5 worm cellular contexts compared by ENCODE assay signal in genomic region chrIV:2993278-2993899, ce11.
TF ChIP-seq lines count a peak whose summit lies in the region.

No protein-coding gene starts in this region.

TF ChIP-seq in whole organism, L1 larva, 84 proteins besides CTCF, POLR2A, EP300 and RAD21 (continues in another document):
- TF ChIP-seq fos-1 (tag; optimal IDR thresholded peaks at IDR 0.05; lab: Kevin White, UChicago) = no peak
- TF ChIP-seq skn-1 (tag; optimal IDR thresholded peaks at IDR 0.05; lab: Kevin White, UChicago) = peak; percentile 50
- TF ChIP-seq nhr-85 (tag; lab: Kevin White, UChicago) = peak; percentile 73
- TF ChIP-seq ceh-90 (tag; optimal IDR thresholded peaks at IDR 0.05; lab: Kevin White, UChicago) = no peak
- TF ChIP-seq C16A3.4 (tag; optimal IDR thresholded peaks at IDR 0.05; lab: Kevin White, UChicago) = no peak
- no peak for TF ChIP-seq jun-1 (tag; optimal IDR thresholded peaks at IDR 0.05; lab: Kevin White, UChicago)
- no peak for TF ChIP-seq nhr-11 (tag; optimal IDR thresholded peaks at IDR 0.05; lab: Kevin White, UChicago)
- TF ChIP-seq nhr-84 (tag; optimal IDR thresholded peaks at IDR 0.05; lab: Kevin White, UChicago) = no peak
- TF ChIP-seq lin-15B (tag; optimal IDR thresholded peaks at IDR 0.05; lab: Kevin White, UChicago) = no peak
- TF ChIP-seq zip-4 (GFP tag; optimal IDR thresholded peaks at IDR 0.05; lab: Kevin White, UChicago) = peak; percentile 23
- TF ChIP-seq nhr-71 (tag; optimal IDR thresholded peaks at IDR 0.05; lab: Kevin White, UChicago) = peak; percentile 70
- peak; percentile 48 for TF ChIP-seq snu-23 (GFP tag; optimal IDR thresholded peaks at IDR 0.05; lab: Kevin White, UChicago)
- TF ChIP-seq hpl-2 (GFP tag; optimal IDR thresholded peaks at IDR 0.05; lab: Kevin White, UChicago) = no peak
- no peak for TF ChIP-seq unc-62 (GFP tag; optimal IDR thresholded peaks at IDR 0.05; lab: Kevin White, UChicago)
- TF ChIP-seq lin-13 (GFP tag; optimal IDR thresholded peaks at IDR 0.05; lab: Kevin White, UChicago) = peak; percentile 28
- peak; percentile 50 for TF ChIP-seq mab-9 (GFP tag; IDR thresholded peaks at IDR 0.05; lab: Robert Waterston, UW)
- peak in 1 of 2 experiments; percentile 43 for TF ChIP-seq mdl-1 (tag; optimal IDR thresholded peaks at IDR 0.05; lab: Kevin White, UChicago)
- TF ChIP-seq egl-27 (tag; optimal IDR thresholded peaks at IDR 0.05; lab: Kevin White, UChicago) = no peak
- TF ChIP-seq nhr-12 (tag; optimal IDR thresholded peaks at IDR 0.05; lab: Kevin White, UChicago) = no peak

TF ChIP-seq in whole organism, L3 larva, 47 proteins besides CTCF, POLR2A, EP300 and RAD21:
- peak; percentile 36 for TF ChIP-seq mdl-1 (tag; optimal IDR thresholded peaks at IDR 0.05; lab: Kevin White, UChicago)
- no peak for TF ChIP-seq nhr-11 (tag; optimal IDR thresholded peaks at IDR 0.05; lab: Kevin White, UChicago)
- peak; percentile 21 for TF ChIP-seq pha-4 (tag; optimal IDR thresholded peaks at IDR 0.05; lab: Kevin White, UChicago)
- TF ChIP-seq sea-2 (GFP tag; optimal IDR thresholded peaks at IDR 0.05; lab: Kevin White, UChicago) = no peak
- TF ChIP-seq unc-62 (GFP tag; optimal IDR thresholded peaks at IDR 0.05; lab: Kevin White, UChicago) = peak; percentile 0
- peak; percentile 82 for TF ChIP-seq nfya-1 (tag; optimal IDR thresholded peaks at IDR 0.05; lab: Kevin White, UChicago; ENCODE audit: insufficient read depth)
- TF ChIP-seq nhr-43 (tag; optimal IDR thresholded peaks at IDR 0.05; lab: Kevin White, UChicago; ENCODE audit: poor library complexity, severe bottlenecking) = no peak
- no peak for TF ChIP-seq jun-1 (tag; optimal IDR thresholded peaks at IDR 0.05; lab: Kevin White, UChicago)
- peak; percentile 24 for TF ChIP-seq fkh-10 (GFP tag; optimal IDR thresholded peaks at IDR 0.05; lab: Kevin White, UChicago)
- TF ChIP-seq ceh-28 (tag; optimal IDR thresholded peaks at IDR 0.05; lab: Kevin White, UChicago) = no peak
- TF ChIP-seq zag-1 (tag; optimal IDR thresholded peaks at IDR 0.05; lab: Kevin White, UChicago) = peak; percentile 60
- TF ChIP-seq tbx-2 (tag; optimal IDR thresholded peaks at IDR 0.05; lab: Kevin White, UChicago) = no peak
- TF ChIP-seq ceh-82 (tag; optimal IDR thresholded peaks at IDR 0.05; lab: Kevin White, UChicago) = peak; percentile 0
- peak; percentile 40 for TF ChIP-seq nhr-25 (tag; optimal IDR thresholded peaks at IDR 0.05; lab: Kevin White, UChicago)
- peak; percentile 93 for TF ChIP-seq hmg-11 (tag; optimal IDR thresholded peaks at IDR 0.05; lab: Kevin White, UChicago)
- peak; percentile 61 for TF ChIP-seq lsy-12 (tag; optimal IDR thresholded peaks at IDR 0.05; lab: Kevin White, UChicago)
- peak; percentile 11 for TF ChIP-seq skn-1 (tag; optimal IDR thresholded peaks at IDR 0.05; lab: Kevin White, UChicago)

TF ChIP-seq in whole organism, early embryonic, 17 proteins besides CTCF, POLR2A, EP300 and RAD21:
- no peak for TF ChIP-seq ceh-36 (tag; optimal IDR thresholded peaks at IDR 0.05; lab: Kevin White, UChicago)
- no peak for TF ChIP-seq aly-1 (tag; optimal IDR thresholded peaks at IDR 0.05; lab: Kevin White, UChicago)
- TF ChIP-seq scrt-1 (GFP tag; IDR thresholded peaks at IDR 0.05; lab: Robert Waterston, UW) = no peak
- no peak for TF ChIP-seq tra-4 (tag; optimal IDR thresholded peaks at IDR 0.05; lab: Kevin White, UChicago)
- peak; percentile 78 for TF ChIP-seq hmg-4 (GFP tag; optimal IDR thresholded peaks at IDR 0.05; lab: Kevin White, UChicago)
- no peak for TF ChIP-seq ceh-13 (GFP tag; optimal IDR thresholded peaks at IDR 0.05; lab: Kevin White, UChicago)
- no peak for TF ChIP-seq flt-1 (GFP tag; IDR thresholded peaks at IDR 0.05; lab: Robert Waterston, UW)
- peak; percentile 41 for TF ChIP-seq F13C5.2 (tag; optimal IDR thresholded peaks at IDR 0.05; lab: Kevin White, UChicago)
- no peak for TF ChIP-seq B0310.2 (tag; optimal IDR thresholded peaks at IDR 0.05; lab: Kevin White, UChicago)

TF ChIP-seq in whole organism, midembryonic, 9 proteins besides CTCF, POLR2A, EP300 and RAD21:
- no peak for TF ChIP-seq klf-2 (GFP tag; conservative IDR thresholded peaks at IDR 0.05; lab: Robert Waterston, UW)
- 0 out of 2 replicates have a peak, but pooled peaks have one; percentile 35 for TF ChIP-seq tab-1 (GFP tag; IDR thresholded peaks at IDR 0.05; lab: Robert Waterston, UW)
- peak; percentile 50; the same call in 1 of the 2 replicates for TF ChIP-seq flt-1 (GFP tag; IDR thresholded peaks at IDR 0.05; lab: Robert Waterston, UW)
- TF ChIP-seq cog-1 (tag; optimal IDR thresholded peaks at IDR 0.05; lab: Kevin White, UChicago) = peak; percentile 74

TF ChIP-seq in whole organism, young adult, 124 proteins besides CTCF, POLR2A, EP300 and RAD21 (continues in another document):
- peak; percentile 92 for TF ChIP-seq madf-10 (tag; optimal IDR thresholded peaks at IDR 0.05; lab: Kevin White, UChicago)
- no peak for TF ChIP-seq die-1 (tag; optimal IDR thresholded peaks at IDR 0.05; lab: Kevin White, UChicago)
- TF ChIP-seq bed-1 (GFP tag; IDR thresholded peaks at IDR 0.05; lab: Robert Waterston, UW) = no peak
- TF ChIP-seq K11D2.4 (GFP tag; IDR thresholded peaks at IDR 0.05; lab: Robert Waterston, UW) = peak; percentile 9; the same call in 1 of the 2 replicates
- TF ChIP-seq lsl-1 (GFP tag; optimal IDR thresholded peaks at IDR 0.05; lab: Kevin White, UChicago) = no peak
- TF ChIP-seq xnd-1 (tag; optimal IDR thresholded peaks at IDR 0.05; lab: Kevin White, UChicago) = no peak
- TF ChIP-seq F10E7.11 (tag; optimal IDR thresholded peaks at IDR 0.05; lab: Kevin White, UChicago) = no peak
- no peak for TF ChIP-seq lin-40 (tag; optimal IDR thresholded peaks at IDR 0.05; lab: Kevin White, UChicago)
- TF ChIP-seq F52B5.7 (tag; optimal IDR thresholded peaks at IDR 0.05; lab: Kevin White, UChicago) = peak; percentile 6
- no peak for TF ChIP-seq hmg-20 (GFP tag; IDR thresholded peaks at IDR 0.05; lab: Robert Waterston, UW)
- peak; percentile 56 for TF ChIP-seq mcd-1 (GFP tag; IDR thresholded peaks at IDR 0.05; lab: Robert Waterston, UW)
- TF ChIP-seq hmg-1.2 (GFP tag; IDR thresholded peaks at IDR 0.05; lab: Robert Waterston, UW) = peak; percentile 64
- no peak for TF ChIP-seq let-607 (tag; optimal IDR thresholded peaks at IDR 0.05; lab: Kevin White, UChicago)
- no peak for TF ChIP-seq lir-1 (GFP tag; conservative IDR thresholded peaks at IDR 0.05; lab: Robert Waterston, UW)
- peak; percentile 37 for TF ChIP-seq zim-3 (tag; optimal IDR thresholded peaks at IDR 0.05; lab: Kevin White, UChicago)
- no peak for TF ChIP-seq egl-44 (GFP tag; IDR thresholded peaks at IDR 0.05; lab: Robert Waterston, UW)
- TF ChIP-seq F22D6.2 (tag; optimal IDR thresholded peaks at IDR 0.05; lab: Kevin White, UChicago) = no peak
- TF ChIP-seq hrde-1 (tag; optimal IDR thresholded peaks at IDR 0.05; lab: Kevin White, UChicago; ENCODE audit: borderline replicate concordance) = no peak
- no peak for TF ChIP-seq him-1 (tag; optimal IDR thresholded peaks at IDR 0.05; lab: Kevin White, UChicago)
- no peak for TF ChIP-seq C06A6.2 (GFP tag; conservative IDR thresholded peaks at IDR 0.05; lab: Robert Waterston, UW)
- TF ChIP-seq fkh-3 (tag; optimal IDR thresholded peaks at IDR 0.05; lab: Kevin White, UChicago) = no peak
- TF ChIP-seq sea-2 (GFP tag; IDR thresholded peaks at IDR 0.05; lab: Robert Waterston, UW) = no peak
- TF ChIP-seq nfyb-1 (GFP tag; IDR thresholded peaks at IDR 0.05; lab: Robert Waterston, UW) = 0 out of 2 replicates have a peak, but pooled peaks have one; percentile 61
- TF ChIP-seq Y53G8AR.9 (GFP tag; conservative IDR thresholded peaks at IDR 0.05; lab: Robert Waterston, UW) = no peak
- TF ChIP-seq Y53F4B.3 (GFP tag; IDR thresholded peaks at IDR 0.05; lab: Robert Waterston, UW) = no peak
- no peak for TF ChIP-seq ceh-91 (GFP tag; IDR thresholded peaks at IDR 0.05; lab: Robert Waterston, UW)
- TF ChIP-seq gei-17 (GFP tag; optimal IDR thresholded peaks at IDR 0.05; lab: Kevin White, UChicago) = no peak
- no peak for TF ChIP-seq tlf-1 (GFP tag; optimal IDR thresholded peaks at IDR 0.05; lab: Kevin White, UChicago)
- no peak for TF ChIP-seq ama-1 (optimal IDR thresholded peaks at IDR 0.05; lab: Kevin White, UChicago)
- TF ChIP-seq ama-1 (GFP tag; optimal IDR thresholded peaks at IDR 0.05; lab: Kevin White, UChicago) = peak in 1 of 2 experiments; percentile 6
- no peak for TF ChIP-seq nhr-120 (GFP tag; IDR thresholded peaks at IDR 0.05; lab: Robert Waterston, UW)
- TF ChIP-seq Y67H2A.10 (GFP tag; conservative IDR thresholded peaks at IDR 0.05; lab: Robert Waterston, UW) = no peak
- TF ChIP-seq Y79H2A.3 (GFP tag; conservative IDR thresholded peaks at IDR 0.05; lab: Robert Waterston, UW) = no peak
- TF ChIP-seq lin-35 (GFP tag; optimal IDR thresholded peaks at IDR 0.05; lab: Kevin White, UChicago) = no peak
- TF ChIP-seq mes-4 (tag; optimal IDR thresholded peaks at IDR 0.05; lab: Kevin White, UChicago) = no peak
- TF ChIP-seq ets-4 (GFP tag; optimal IDR thresholded peaks at IDR 0.05; lab: Kevin White, UChicago) = no peak
- TF ChIP-seq aptf-3 (GFP tag; IDR thresholded peaks at IDR 0.05; lab: Robert Waterston, UW) = no peak
- TF ChIP-seq F55B11.4 (tag; optimal IDR thresholded peaks at IDR 0.05; lab: Kevin White, UChicago; ENCODE audit: borderline replicate concordance, insufficient read depth) = no peak
- TF ChIP-seq snpc-1.1 (tag; optimal IDR thresholded peaks at IDR 0.05; lab: Kevin White, UChicago; ENCODE audit: insufficient read depth) = no peak
- no peak for TF ChIP-seq attf-6 (GFP tag; IDR thresholded peaks at IDR 0.05; lab: Robert Waterston, UW)
- TF ChIP-seq tbx-9 (tag; optimal IDR thresholded peaks at IDR 0.05; lab: Kevin White, UChicago; ENCODE audit: borderline replicate concordance) = no peak
- no peak for TF ChIP-seq nhr-179 (tag; optimal IDR thresholded peaks at IDR 0.05; lab: Kevin White, UChicago)
- TF ChIP-seq dpff-1 (tag; optimal IDR thresholded peaks at IDR 0.05; lab: Kevin White, UChicago) = no peak
- peak; percentile 49 for TF ChIP-seq B0336.3 (GFP tag; IDR thresholded peaks at IDR 0.05; lab: Robert Waterston, UW)
- no peak for TF ChIP-seq madf-6 (GFP tag; IDR thresholded peaks at IDR 0.05; lab: Robert Waterston, UW)
- no peak for TF ChIP-seq nfya-1 (tag; optimal IDR thresholded peaks at IDR 0.05; lab: Kevin White, UChicago; ENCODE audit: borderline replicate concordance, insufficient read depth)
- no peak for TF ChIP-seq Y95B8A.8 (GFP tag; IDR thresholded peaks at IDR 0.05; lab: Robert Waterston, UW)
- no peak for TF ChIP-seq nfya-2 (GFP tag; IDR thresholded peaks at IDR 0.05; lab: Robert Waterston, UW)
- no peak for TF ChIP-seq F49E8.2 (tag; optimal IDR thresholded peaks at IDR 0.05; lab: Kevin White, UChicago; ENCODE audit: insufficient read depth)

Comparison
In these comparisons a context has a peak if more than half of its experiments do, and no peak if none do; other contexts are left out.
1. Of the 8 proteins assayed by ChIP-seq in both whole organism, young adult and whole organism, L1 larva: peak only in whole organism, young adult: none; only in whole organism, L1 larva: efl-1 and lin-35; in both: none; in neither: 4; mixed calls (peak in some experiments, not most) for 2.